Fruit fly (Drosophila melanogaster) whole organism, embryonic: ENCODE measurements around the gene CG16719.

Experiments
- Ada2b ChIP-seq: fragments of 200-800 bp; sonication (Bioruptor generic); IDR thresholded peaks from 2 replicates; pipeline ENCODE4 v1.3.6; 2022; ENCODE audit warnings: missing biosample characterization, missing genetic modification characterization
- Antp ChIP-seq: fragments of 200-800 bp; sonication (Bioruptor generic); optimal IDR thresholded peaks from 3 replicates; lab custom pipeline; 2016; ENCODE audit warnings: missing biosample characterization, missing genetic modification characterization
- CG10654 ChIP-seq: fragments of 200-800 bp; sonication (Bioruptor generic); optimal IDR thresholded peaks from 2 replicates; lab custom pipeline; 2016; ENCODE audit warnings: missing biosample characterization, missing genetic modification characterization
- CG11247 ChIP-seq: fragments of 200-800 bp; sonication (Bioruptor generic); IDR thresholded peaks from 2 replicates; pipeline ENCODE4 v1.3.6; 2022; ENCODE audit warnings: missing biosample characterization, missing genetic modification characterization
- CG11456 ChIP-seq: fragments of 200-800 bp; sonication (Bioruptor generic); IDR thresholded peaks from 3 replicates; pipeline ENCODE4 v1.3.6; 2022; ENCODE audit warnings: missing biosample characterization, missing genetic modification characterization
- CG11696 ChIP-seq: fragments of 200-800 bp; sonication (Bioruptor generic); IDR thresholded peaks from 2 replicates; pipeline ENCODE4 v1.3.6; 2022; ENCODE audit warnings: missing biosample characterization, missing genetic modification characterization
- CG15269 ChIP-seq: fragments of 200-800 bp; sonication (Bioruptor generic); optimal IDR thresholded peaks from 2 replicates; lab custom pipeline; 2018; ENCODE audit warnings: missing biosample characterization, mild to moderate bottlenecking, missing genetic modification characterization, moderate library complexity
- CG15601 ChIP-seq: fragments of 200-800 bp; sonication (Bioruptor generic); optimal IDR thresholded peaks from 3 replicates; lab custom pipeline; 2019; ENCODE audit warnings: missing biosample characterization, mild to moderate bottlenecking, missing genetic modification characterization, moderate library complexity
- CG17359 ChIP-seq: fragments of 200-800 bp; sonication (Bioruptor generic); optimal IDR thresholded peaks from 3 replicates; lab custom pipeline; 2018; ENCODE audit warnings: missing biosample characterization, mild to moderate bottlenecking, missing genetic modification characterization, moderate library complexity
- CG17829 ChIP-seq: fragments of 200-800 bp; optimal IDR thresholded peaks from 2 replicates; lab custom pipeline; 2019; ENCODE audit warnings: missing biosample characterization, mild to moderate bottlenecking, missing genetic modification characterization, moderate library complexity
- CG18619 ChIP-seq: fragments of 200-800 bp; sonication (Bioruptor generic); optimal IDR thresholded peaks from 3 replicates; lab custom pipeline; 2017; ENCODE audit warnings: missing biosample characterization, mild to moderate bottlenecking, missing genetic modification characterization
- CG2129 ChIP-seq: fragments of 200-800 bp; sonication (Bioruptor generic); IDR thresholded peaks from 2 replicates; pipeline ENCODE4 v1.3.6; 2022; ENCODE audit warnings: missing biosample characterization, missing genetic modification characterization; ENCODE audit not compliant: partially characterized antibody
- CG30431 ChIP-seq: fragments of 200-800 bp; sonication (Bioruptor generic); optimal IDR thresholded peaks from 2 replicates; lab custom pipeline; 2017; ENCODE audit warnings: missing biosample characterization, missing genetic modification characterization
- CG4360 ChIP-seq: fragments of 200-800 bp; sonication (Bioruptor generic); IDR thresholded peaks from 2 replicates; pipeline ENCODE4 v1.3.6; 2022; ENCODE audit warnings: missing biosample characterization, missing genetic modification characterization
- CG4707 ChIP-seq: fragments of 200-800 bp; sonication (Bioruptor generic); optimal IDR thresholded peaks from 2 replicates; lab custom pipeline; 2018; ENCODE audit warnings: missing biosample characterization, mild to moderate bottlenecking, missing genetic modification characterization, moderate library complexity
- CG4820 ChIP-seq: fragments of 200-800 bp; sonication (Bioruptor generic); optimal IDR thresholded peaks from 3 replicates; lab custom pipeline; 2016; ENCODE audit warnings: missing biosample characterization, missing genetic modification characterization
- CG5953 ChIP-seq: fragments of 200-800 bp; sonication (Bioruptor generic); IDR thresholded peaks from 2 replicates; pipeline ENCODE4 v1.3.6; 2022; ENCODE audit warnings: missing biosample characterization, missing genetic modification characterization
- Dref ChIP-seq: fragments of 200-800 bp; sonication (Bioruptor generic); IDR thresholded peaks from 2 replicates; pipeline ENCODE4 v1.3.6; 2022; ENCODE audit warnings: missing biosample characterization, missing genetic modification characterization
- Eip74EF ChIP-seq, 2 experiments: fragments of 200-800 bp in 1 of 2; fragments of >200 bp in 1 of 2; sonication (Bioruptor generic) in 1 of 2; optimal IDR thresholded peaks; 2 replicates each; lab custom pipeline; 2017 to 2019; ENCODE audit warnings: missing biosample characterization in 2 of 2, missing genetic modification characterization in 2 of 2, mild to moderate bottlenecking in 1 of 2, moderate library complexity in 1 of 2
- Elba2 ChIP-seq: fragments of 200-800 bp; sonication (Bioruptor generic); optimal IDR thresholded peaks from 3 replicates; lab custom pipeline; 2016; ENCODE audit warnings: missing biosample characterization, missing genetic modification characterization
- H2.0 ChIP-seq: fragments of 200-800 bp; sonication (Bioruptor generic); IDR thresholded peaks from 2 replicates; pipeline ENCODE4 v1.3.6; 2022; ENCODE audit warnings: missing biosample characterization, missing genetic modification characterization
- Hand ChIP-seq: fragments of 200-800 bp; sonication (Bioruptor generic); optimal IDR thresholded peaks from 2 replicates; lab custom pipeline; 2017; ENCODE audit warnings: mild to moderate bottlenecking, missing biosample characterization, missing genetic modification reagents, missing genetic modification characterization
- Hey ChIP-seq: fragments of 200-800 bp; sonication (Bioruptor generic); optimal IDR thresholded peaks from 3 replicates; lab custom pipeline; 2018; ENCODE audit warnings: missing biosample characterization, mild to moderate bottlenecking, missing genetic modification characterization
- HmgD ChIP-seq: fragments of 200-800 bp; sonication (Bioruptor generic); optimal IDR thresholded peaks from 3 replicates; lab custom pipeline; 2016; ENCODE audit warnings: missing biosample characterization, missing genetic modification characterization
- Jarid2 ChIP-seq: fragments of 200-800 bp; sonication (Bioruptor generic); optimal IDR thresholded peaks from 3 replicates; lab custom pipeline; 2017; ENCODE audit warnings: mild to moderate bottlenecking, missing biosample characterization, missing genetic modification reagents, missing genetic modification characterization
- Meics ChIP-seq: fragments of 200-800 bp; sonication (Bioruptor generic); optimal IDR thresholded peaks from 2 replicates; lab custom pipeline; 2017; ENCODE audit warnings: missing biosample characterization, mild to moderate bottlenecking, missing genetic modification characterization
- Mrtf ChIP-seq: fragments of 200-800 bp; sonication (Bioruptor generic); IDR thresholded peaks from 3 replicates; pipeline ENCODE4 v1.3.6; 2022; ENCODE audit warnings: missing biosample characterization, missing genetic modification characterization
- NC2β ChIP-seq: fragments of 200-800 bp; sonication (Bioruptor generic); optimal IDR thresholded peaks from 2 replicates; lab custom pipeline; 2016; ENCODE audit warnings: missing biosample characterization, missing genetic modification characterization
- Opbp ChIP-seq: fragments of 200-800 bp; sonication (Bioruptor generic); IDR thresholded peaks from 3 replicates; pipeline ENCODE4 v1.3.6; 2022; ENCODE audit warnings: missing biosample characterization, missing genetic modification characterization; ENCODE audit not compliant: partially characterized antibody
- Vsx1 ChIP-seq: fragments of 200-800 bp; sonication (Bioruptor generic); optimal IDR thresholded peaks from 2 replicates; lab custom pipeline; 2017; ENCODE audit warnings: missing biosample characterization, mild to moderate bottlenecking, missing genetic modification characterization, missing genetic modification reagents
- aop ChIP-seq: fragments of 200-800 bp; sonication (Bioruptor generic); IDR thresholded peaks from 2 replicates; pipeline ENCODE4 v1.3.6; 2022; ENCODE audit warnings: missing biosample characterization, missing genetic modification characterization
- br ChIP-seq: fragments of >200 bp; optimal IDR thresholded peaks from 2 replicates; lab custom pipeline; 2017
- btn ChIP-seq: fragments of 200-800 bp; sonication (Bioruptor generic); optimal IDR thresholded peaks from 2 replicates; lab custom pipeline; 2016; ENCODE audit warnings: missing biosample characterization, missing genetic modification characterization
- cas ChIP-seq: fragments of 200-800 bp; sonication (Bioruptor generic); IDR thresholded peaks from 2 replicates; pipeline ENCODE4 v1.3.6; 2022; ENCODE audit warnings: missing biosample characterization, missing genetic modification characterization
- cg ChIP-seq: fragments of 200-800 bp; sonication (Bioruptor generic); optimal IDR thresholded peaks from 3 replicates; lab custom pipeline; 2019; ENCODE audit warnings: missing biosample characterization, mild to moderate bottlenecking, missing genetic modification characterization, moderate library complexity
- croc ChIP-seq: fragments of 200-800 bp; sonication (Bioruptor generic); conservative IDR thresholded peaks from 3 replicates; pipeline ENCODE4 v1.3.6; 2022; ENCODE audit warnings: missing biosample characterization, missing genetic modification characterization
- danr ChIP-seq: fragments of 200-800 bp; sonication (Bioruptor generic); IDR thresholded peaks from 2 replicates; pipeline ENCODE4 v1.3.6; 2022; ENCODE audit warnings: missing biosample characterization, missing genetic modification characterization
- dpn ChIP-seq, 2 experiments: fragments of 200-800 bp; sonication (Bioruptor generic); optimal IDR thresholded peaks; 3 replicates each; lab custom pipeline; 2016; ENCODE audit warnings: missing biosample characterization in 2 of 2, missing genetic modification characterization in 2 of 2
- dysf ChIP-seq: fragments of 200-800 bp; sonication (Bioruptor generic); IDR thresholded peaks from 3 replicates; pipeline ENCODE4 v1.3.6; 2022; ENCODE audit warnings: missing biosample characterization, missing genetic modification characterization
- hb ChIP-seq: fragments of 200-800 bp; sonication (Bioruptor generic); IDR thresholded peaks from 3 replicates; pipeline ENCODE4 v1.3.6; 2022; ENCODE audit warnings: missing biosample characterization, missing genetic modification characterization; ENCODE audit not compliant: partially characterized antibody
- kah ChIP-seq: fragments of 200-800 bp; sonication (Bioruptor generic); optimal IDR thresholded peaks from 2 replicates; lab custom pipeline; 2018; ENCODE audit warnings: missing biosample characterization, mild to moderate bottlenecking, missing genetic modification characterization
- luna ChIP-seq: fragments of 200-800 bp; sonication (Bioruptor generic); optimal IDR thresholded peaks from 2 replicates; lab custom pipeline; 2016; ENCODE audit warnings: missing biosample characterization, missing genetic modification characterization
- row ChIP-seq: fragments of 200-800 bp; sonication (Bioruptor generic); IDR thresholded peaks from 3 replicates; pipeline ENCODE4 v1.3.6; 2022; ENCODE audit warnings: missing biosample characterization, missing genetic modification characterization
- tna ChIP-seq: fragments of 200-800 bp; sonication (Bioruptor generic); IDR thresholded peaks from 2 replicates; pipeline ENCODE4 v1.3.6; 2022; ENCODE audit warnings: missing biosample characterization, missing genetic modification characterization; ENCODE audit not compliant: partially characterized antibody
- toy ChIP-seq: fragments of 200-800 bp; sonication (Bioruptor generic); IDR thresholded peaks from 2 replicates; pipeline ENCODE4 v1.3.6; 2022; ENCODE audit warnings: missing biosample characterization, missing genetic modification characterization
- trh ChIP-seq: fragments of 200-800 bp; sonication (Bioruptor generic); optimal IDR thresholded peaks from 2 replicates; lab custom pipeline; 2016; ENCODE audit warnings: missing biosample characterization, missing genetic modification characterization
- twi ChIP-seq: fragments of 200-800 bp; optimal IDR thresholded peaks from 2 replicates; lab custom pipeline; 2019; ENCODE audit warnings: missing biosample characterization, mild to moderate bottlenecking, missing genetic modification characterization, moderate library complexity
- vvl ChIP-seq: fragments of 200-800 bp; sonication (Bioruptor generic); IDR thresholded peaks from 2 replicates; pipeline ENCODE4 v1.3.6; 2022; ENCODE audit warnings: missing biosample characterization, missing genetic modification characterization
- wek ChIP-seq: fragments of 200-800 bp; sonication (Bioruptor generic); optimal IDR thresholded peaks from 3 replicates; lab custom pipeline; 2018; ENCODE audit warnings: missing biosample characterization, mild to moderate bottlenecking, missing genetic modification characterization, moderate library complexity
- wor ChIP-seq: fragments of 200-800 bp; sonication (Bioruptor generic); IDR thresholded peaks from 2 replicates; pipeline ENCODE4 v1.3.6; 2022; ENCODE audit warnings: missing biosample characterization, missing genetic modification characterization

CG16719 gene

dm6 chr3L:9692892-9693551 is 8.1 kb downstream of the CG16719 start (continued):
- TF ChIP-seq NC2β, result peak; percentile 94
- no peak for TF ChIP-seq Opbp (GFP tag; lab: Robert Waterston, UW)
- no peak for TF ChIP-seq CG2129 (GFP tag; lab: Robert Waterston, UW)
- no peak for TF ChIP-seq Dref (GFP tag; lab: Robert Waterston, UW)
- TF ChIP-seq CG11247 (GFP tag; lab: Robert Waterston, UW), result peak; percentile 84
- TF ChIP-seq vvl, result peak; percentile 84
- TF ChIP-seq Meics (GFP tag; lab: Kevin White, UChicago), result peak; percentile 97
- peak; percentile 91 for TF ChIP-seq twi (tag; lab: Kevin White, UChicago)
- TF ChIP-seq Mrtf, result peak; percentile 87
- peak; percentile 90 for TF ChIP-seq luna (GFP tag; lab: Kevin White, UChicago)
- peak; percentile 71 for TF ChIP-seq toy (GFP tag; lab: Robert Waterston, UW)
- peak; percentile 88 for TF ChIP-seq Vsx1 (GFP tag; lab: Kevin White, UChicago)
- TF ChIP-seq kah (GFP tag; lab: Kevin White, UChicago), result no peak
- TF ChIP-seq CG17829 (tag; lab: Kevin White, UChicago), result peak; percentile 94
- TF ChIP-seq dpn (GFP tag; optimal IDR thresholded peaks at IDR 0.05; lab: Kevin White, UChicago), result peak; percentile 96 to 98
- TF ChIP-seq hb, result no peak
- no peak for TF ChIP-seq tna (GFP tag; lab: Robert Waterston, UW)
- peak; percentile 88 for TF ChIP-seq H2.0
- peak; percentile 96 for TF ChIP-seq CG4820 (GFP tag; lab: Kevin White, UChicago)
- TF ChIP-seq CG11456 (GFP tag; lab: Robert Waterston, UW), result peak; percentile 91
- TF ChIP-seq CG15269 (tag; lab: Kevin White, UChicago), result peak; percentile 96
- peak; percentile 97 for TF ChIP-seq row (GFP tag; lab: Robert Waterston, UW)
- no peak for TF ChIP-seq CG11696 (GFP tag; lab: Robert Waterston, UW)
- TF ChIP-seq CG30431, result peak; percentile 94
- peak; percentile 89 for TF ChIP-seq CG17359 (tag; lab: Kevin White, UChicago)
- no peak for TF ChIP-seq wek (GFP tag; lab: Kevin White, UChicago)
- TF ChIP-seq cas (GFP tag; lab: Robert Waterston, UW), result peak; percentile 53
- TF ChIP-seq CG10654 (GFP tag; lab: Kevin White, UChicago), result peak; percentile 92
- peak; percentile 96 for TF ChIP-seq dysf (GFP tag; lab: Robert Waterston, UW)
- TF ChIP-seq trh, result peak; percentile 89
- peak; percentile 90 for TF ChIP-seq btn (GFP tag; lab: Kevin White, UChicago)
- TF ChIP-seq CG15601, result peak; percentile 93
- peak; percentile 96 for TF ChIP-seq Hand (GFP tag; lab: Kevin White, UChicago)
- peak in 1 of 2 experiments; percentile 95 for TF ChIP-seq Eip74EF (GFP tag; optimal IDR thresholded peaks at IDR 0.05; lab: Kevin White, UChicago)
- TF ChIP-seq Ada2b (GFP tag; lab: Robert Waterston, UW), result peak; percentile 85
- peak; percentile 70; the same call in 1 of the 2 replicates for TF ChIP-seq aop
- peak; percentile 63 for TF ChIP-seq CG4707 (GFP tag; lab: Kevin White, UChicago)
- TF ChIP-seq wor (GFP tag; lab: Robert Waterston, UW), result peak; percentile 89
- no peak; the same call in 1 of the 2 replicates for TF ChIP-seq CG5953 (GFP tag; lab: Robert Waterston, UW)
- TF ChIP-seq danr (GFP tag; lab: Robert Waterston, UW), result peak; percentile 85
- peak; percentile 97 for TF ChIP-seq Antp (GFP tag; lab: Kevin White, UChicago)
- TF ChIP-seq Jarid2 (GFP tag; lab: Kevin White, UChicago), result peak; percentile 86
- TF ChIP-seq CG4360, result no peak
- TF ChIP-seq Elba2 (GFP tag; lab: Kevin White, UChicago), result no peak
- TF ChIP-seq CG18619 (GFP tag; lab: Kevin White, UChicago), result peak; percentile 98
- TF ChIP-seq cg (GFP tag; lab: Kevin White, UChicago), result peak; percentile 33
- peak; percentile 86 for TF ChIP-seq croc (GFP tag; lab: Robert Waterston, UW)
- TF ChIP-seq Hey (tag; lab: Kevin White, UChicago), result peak; percentile 54
- TF ChIP-seq br (lab: Kevin White, UChicago), result no peak
- peak; percentile 95 for TF ChIP-seq HmgD (GFP tag; lab: Kevin White, UChicago)
